Fruit fly (Drosophila melanogaster): ENCODE measurements around the gene Cog4.

Cog4 gene

dm6 chr2L:10435606-10436160 is 52.7 kb downstream of the Cog4 start, which contains the start of the genes TBC1D16 and holn1:
TSS of gene TBC1D16 (minus strand) at chr2L:10435656.
TSS of gene holn1 (plus strand) at chr2L:10435995.
- TF ChIP-seq CG17801 (GFP tag; optimal IDR thresholded peaks at IDR 0.05; ENCODE audit: partially characterized antibody): no peak

Data from ovary, adult (tissue).